Fruit fly (Drosophila melanogaster): ENCODE data around the gene CG15169.

CG15169 gene

dm6 chr2L:19019160-19019592 is 28.4 kb downstream of the CG15169 start (continued):
- TF ChIP-seq lab (GFP tag; optimal IDR thresholded peaks at IDR 0.05): peak; percentile 33
- no peak for TF ChIP-seq luna (GFP tag; optimal IDR thresholded peaks at IDR 0.05)
- TF ChIP-seq Fer1 (GFP tag; optimal IDR thresholded peaks at IDR 0.05): peak; percentile 24
- TF ChIP-seq klu (GFP tag; IDR thresholded peaks at IDR 0.05): no peak
- peak; percentile 25 for TF ChIP-seq CG10209 (GFP tag; optimal IDR thresholded peaks at IDR 0.05)
- TF ChIP-seq emc (GFP tag; optimal IDR thresholded peaks at IDR 0.05): no peak
- peak; percentile 8 for TF ChIP-seq org-1 (GFP tag; optimal IDR thresholded peaks at IDR 0.05)
- 0 out of 2 replicates have a peak, but pooled peaks have one; percentile 30 for TF ChIP-seq CG31441 (GFP tag; IDR thresholded peaks at IDR 0.05)
- TF ChIP-seq CG11696 (GFP tag; IDR thresholded peaks at IDR 0.05): no peak
- TF ChIP-seq CG6813 (GFP tag; optimal IDR thresholded peaks at IDR 0.05): peak; percentile 8
- no peak for TF ChIP-seq D19A (tag; optimal IDR thresholded peaks at IDR 0.05)
- TF ChIP-seq lov (optimal IDR thresholded peaks at IDR 0.05): no peak
- TF ChIP-seq lov (GFP tag; IDR thresholded peaks at IDR 0.05): no peak
- no peak for TF ChIP-seq CG8765 (GFP tag; IDR thresholded peaks at IDR 0.05)
- no peak for TF ChIP-seq crol (GFP tag; IDR thresholded peaks at IDR 0.05)
- peak; percentile 48 for TF ChIP-seq CG18619 (GFP tag; optimal IDR thresholded peaks at IDR 0.05)
- TF ChIP-seq bcd (GFP tag; optimal IDR thresholded peaks at IDR 0.05): peak; percentile 15
- peak; percentile 7 for TF ChIP-seq CG12391 (tag; optimal IDR thresholded peaks at IDR 0.05)
- peak; percentile 84 for TF ChIP-seq sens (GFP tag)
- TF ChIP-seq grau (tag; optimal IDR thresholded peaks at IDR 0.05): peak; percentile 27
- TF ChIP-seq Hand (GFP tag; optimal IDR thresholded peaks at IDR 0.05): peak; percentile 39
- no peak for TF ChIP-seq CG1024 (GFP tag; IDR thresholded peaks at IDR 0.05)
- TF ChIP-seq scrt (GFP tag; optimal IDR thresholded peaks at IDR 0.05): no peak
- TF ChIP-seq seq (GFP tag; IDR thresholded peaks at IDR 0.05): peak; percentile 19; the same call in 1 of the 2 replicates
- no peak for TF ChIP-seq zen2 (GFP tag; IDR thresholded peaks at IDR 0.05; ENCODE audit: partially characterized antibody)
- TF ChIP-seq CG8359 (GFP tag; optimal IDR thresholded peaks at IDR 0.05; ENCODE audit: borderline replicate concordance): no peak
- no peak for TF ChIP-seq Nf-YA (GFP tag; IDR thresholded peaks at IDR 0.05)
- no peak for TF ChIP-seq gsb (GFP tag; IDR thresholded peaks at IDR 0.05)
- peak; percentile 2 for TF ChIP-seq slou (GFP tag; optimal IDR thresholded peaks at IDR 0.05)
- TF ChIP-seq NfI (GFP tag; optimal IDR thresholded peaks at IDR 0.05): no peak
- TF ChIP-seq ase (GFP tag; IDR thresholded peaks at IDR 0.05): no peak
- no peak for TF ChIP-seq CG3838 (GFP tag; optimal IDR thresholded peaks at IDR 0.05)
- no peak for TF ChIP-seq Chrac-16 (GFP tag; optimal IDR thresholded peaks at IDR 0.05)
- peak in 1 of 3 experiments; percentile 15 for TF ChIP-seq lola (GFP tag; optimal IDR thresholded peaks at IDR 0.05)
- TF ChIP-seq CG17912 (GFP tag; optimal IDR thresholded peaks at IDR 0.05): no peak
- TF ChIP-seq ato (GFP tag; IDR thresholded peaks at IDR 0.05; ENCODE audit: partially characterized antibody): no peak
- TF ChIP-seq Oli (tag; optimal IDR thresholded peaks at IDR 0.05): peak; percentile 48
- no peak for TF ChIP-seq rib (GFP tag; IDR thresholded peaks at IDR 0.05)
- no peak for TF ChIP-seq NFAT (GFP tag; IDR thresholded peaks at IDR 0.05)
- peak; percentile 43 for TF ChIP-seq odd (GFP tag; optimal IDR thresholded peaks at IDR 0.05)
- TF ChIP-seq ash1 (GFP tag; optimal IDR thresholded peaks at IDR 0.05): no peak
- TF ChIP-seq phol (tag; optimal IDR thresholded peaks at IDR 0.05): peak; percentile 31
- no peak for TF ChIP-seq Doc2 (GFP tag; IDR thresholded peaks at IDR 0.05)
- TF ChIP-seq CG18764 (GFP tag; optimal IDR thresholded peaks at IDR 0.05): no peak
- TF ChIP-seq dati (GFP tag; IDR thresholded peaks at IDR 0.05): no peak
- peak; percentile 10 for TF ChIP-seq CG15011 (GFP tag; optimal IDR thresholded peaks at IDR 0.05)
- peak; percentile 55 for TF ChIP-seq dmrt99B (tag; optimal IDR thresholded peaks at IDR 0.05)
- peak; percentile 44 for TF ChIP-seq mam (GFP tag; optimal IDR thresholded peaks at IDR 0.05)
- no peak for TF ChIP-seq CG12236 (GFP tag; optimal IDR thresholded peaks at IDR 0.05)
- TF ChIP-seq lmd (GFP tag; IDR thresholded peaks at IDR 0.05): 0 out of 2 replicates have a peak, but pooled peaks have one; percentile 3
- no peak for TF ChIP-seq CG9609 (GFP tag; optimal IDR thresholded peaks at IDR 0.05)
- TF ChIP-seq h (optimal IDR thresholded peaks at IDR 0.05): no peak

Measured in whole organism, embryonic.